Worm (Caenorhabditis elegans) whole organism, L3 larva: ENCODE measurements around the gene F49E12.7.

ENCODE experiments used
- ZK546.5 ChIP-seq: sonication (generic microtip); optimal IDR thresholded peaks from 2 replicates; lab custom pipeline; 2017; ENCODE audit warnings: missing biosample characterization, missing genetic modification characterization
- ceh-82 ChIP-seq: fragments of 150-350 bp; optimal IDR thresholded peaks from 2 replicates; lab custom pipeline; 2014; ENCODE audit warnings: missing biosample characterization, missing genetic modification characterization
- daf-12 ChIP-seq: fragments of 150-350 bp; optimal IDR thresholded peaks from 2 replicates; lab custom pipeline; 2014; ENCODE audit warnings: missing biosample characterization, missing genetic modification reagents, missing genetic modification characterization
- egl-27 ChIP-seq: sonication (generic microtip); optimal IDR thresholded peaks from 4 replicates; lab custom pipeline; 2017; ENCODE audit warnings: missing biosample characterization, missing genetic modification reagents, missing genetic modification characterization
- lin-39 ChIP-seq: fragments of 150-350 bp; optimal IDR thresholded peaks from 2 replicates; lab custom pipeline; 2018; ENCODE audit warnings: missing biosample characterization, missing genetic modification reagents, missing genetic modification characterization
- nhr-237 ChIP-seq: fragments of 150-350 bp; optimal IDR thresholded peaks from 2 replicates; lab custom pipeline; 2014; ENCODE audit warnings: missing biosample characterization, missing genetic modification characterization
- nhr-77 ChIP-seq: fragments of 150-350 bp; optimal IDR thresholded peaks from 2 replicates; lab custom pipeline; 2014; ENCODE audit warnings: missing biosample characterization, missing genetic modification characterization
- pqm-1 ChIP-seq: fragments of 150-350 bp; optimal IDR thresholded peaks from 2 replicates; lab custom pipeline; 2017; ENCODE audit warnings: missing biosample characterization, missing genetic modification characterization, inconsistent platforms
- skn-1 ChIP-seq: fragments of 150-350 bp; optimal IDR thresholded peaks from 2 replicates; lab custom pipeline; 2014; ENCODE audit warnings: missing biosample characterization, missing genetic modification characterization
- snpc-4 ChIP-seq: fragments of 150-350 bp; optimal IDR thresholded peaks from 2 replicates; lab custom pipeline; 2014; ENCODE audit warnings: missing biosample characterization, missing genetic modification characterization
- tbx-2 ChIP-seq: sonication (generic microtip); optimal IDR thresholded peaks from 2 replicates; lab custom pipeline; 2016; ENCODE audit warnings: mild to moderate bottlenecking, missing genetic modification characterization, missing compliant biosample characterization
- unc-62 ChIP-seq: fragments of 150-350 bp; sonication (generic microtip); optimal IDR thresholded peaks from 4 replicates; lab custom pipeline; 2014; ENCODE audit warnings: missing biosample characterization, missing genetic modification reagents, missing genetic modification characterization

ce11 chrII:8399064-8399463 lies 3.1 kb upstream of the F49E12.7 start, which contains the start of gene dod-23:
- no peak for TF ChIP-seq nhr-237
- TF ChIP-seq skn-1 (tag; lab: Kevin White, UChicago), result no peak
- TF ChIP-seq nhr-77, result no peak
- TF ChIP-seq ceh-82 (tag; lab: Kevin White, UChicago), result no peak
- no peak for TF ChIP-seq pqm-1 (tag; lab: Kevin White, UChicago)
- TF ChIP-seq tbx-2 (tag; lab: Kevin White, UChicago), result no peak
- TF ChIP-seq daf-12 (tag; lab: Kevin White, UChicago), result no peak
- no peak for TF ChIP-seq unc-62
- TF ChIP-seq lin-39, result no peak
- TF ChIP-seq ZK546.5 (tag; lab: Kevin White, UChicago), result no peak
- TF ChIP-seq egl-27 (tag; lab: Kevin White, UChicago), result no peak
- no peak for TF ChIP-seq snpc-4
